Worm (Caenorhabditis elegans): ENCODE results near the gene ubh-4.
A peak's percentile ranks its signal among the peaks of the same experiment; 100 is the strongest.

ubh-4 gene

DNA sequence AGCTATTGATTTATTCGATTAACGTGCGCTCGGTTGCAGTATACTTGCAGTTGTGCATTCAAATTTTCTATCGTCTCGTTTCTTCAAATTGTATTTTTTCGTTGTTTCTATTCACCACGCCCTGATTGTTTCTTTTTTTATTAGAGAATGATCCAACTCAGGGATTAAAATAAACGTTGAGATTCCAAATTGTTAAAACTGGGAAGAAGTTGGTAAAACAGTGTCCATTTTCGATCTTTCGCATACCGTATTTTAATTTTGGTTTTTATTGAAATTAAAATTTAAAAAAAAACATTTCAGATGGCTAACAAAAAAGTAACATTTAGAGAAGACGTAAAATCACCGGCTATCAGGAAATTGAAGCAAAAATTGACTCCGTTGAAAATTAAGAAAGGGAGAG is 7.9 kb upstream of the ubh-4 start, which contains the start of gene apn-1:
Gene apn-1, plus strand, starts transcription at position 301 of the 400 bp plus-strand sequence.
- no peak for TF ChIP-seq nhr-25 (tag; optimal IDR thresholded peaks at IDR 0.05)
- TF ChIP-seq nhr-237 (tag; optimal IDR thresholded peaks at IDR 0.05) = no peak
- no peak for TF ChIP-seq nhr-77 (tag; optimal IDR thresholded peaks at IDR 0.05)
- no peak for TF ChIP-seq ceh-16 (tag; optimal IDR thresholded peaks at IDR 0.05)
- no peak for TF ChIP-seq nfya-1 (tag; optimal IDR thresholded peaks at IDR 0.05; ENCODE audit: insufficient read depth)
- TF ChIP-seq elt-3 (tag; optimal IDR thresholded peaks at IDR 0.05) = no peak
- TF ChIP-seq nhr-12 (tag; optimal IDR thresholded peaks at IDR 0.05) = no peak
- no peak for TF ChIP-seq nhr-43 (tag; optimal IDR thresholded peaks at IDR 0.05; ENCODE audit: poor library complexity, severe bottlenecking)
- no peak for TF ChIP-seq ceh-9 (tag; optimal IDR thresholded peaks at IDR 0.05)
- no peak for TF ChIP-seq sea-2 (GFP tag; optimal IDR thresholded peaks at IDR 0.05)
- no peak for TF ChIP-seq fkh-2 (tag; optimal IDR thresholded peaks at IDR 0.05)
- TF ChIP-seq hmg-11 (tag; optimal IDR thresholded peaks at IDR 0.05) = no peak
- TF ChIP-seq fkh-10 (GFP tag; optimal IDR thresholded peaks at IDR 0.05) = no peak
- no peak for TF ChIP-seq tbx-2 (tag; optimal IDR thresholded peaks at IDR 0.05)
- TF ChIP-seq mdl-1 (tag; optimal IDR thresholded peaks at IDR 0.05) = no peak
- TF ChIP-seq aly-2 (tag; optimal IDR thresholded peaks at IDR 0.05) = no peak
- no peak for TF ChIP-seq ZK546.5 (tag; optimal IDR thresholded peaks at IDR 0.05)
- no peak for TF ChIP-seq ceh-28 (tag; optimal IDR thresholded peaks at IDR 0.05)
- no peak for TF ChIP-seq pqm-1 (tag; optimal IDR thresholded peaks at IDR 0.05)
- no peak for TF ChIP-seq ceh-82 (tag; optimal IDR thresholded peaks at IDR 0.05)

DNA sequence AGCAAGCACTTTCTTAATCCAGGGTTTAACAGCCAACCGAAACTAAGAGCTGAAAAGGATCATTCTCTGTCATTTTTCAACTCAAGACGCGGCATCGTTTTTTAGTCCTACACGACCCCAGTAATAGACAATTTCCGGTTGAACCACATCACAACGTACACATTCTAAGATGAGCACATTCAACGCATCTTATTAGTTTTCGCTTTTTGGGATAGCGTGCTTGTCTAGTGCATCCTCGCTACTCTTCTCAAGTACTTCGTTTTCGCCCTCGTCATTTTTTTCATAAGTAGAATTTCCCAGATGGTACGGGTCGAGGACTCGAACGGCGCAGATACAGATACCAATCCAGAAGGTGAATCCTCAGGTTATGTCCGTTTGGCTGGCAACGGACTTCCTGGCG is 2.9 kb upstream of the ubh-4 start, which contains the start of gene T05H10.1:
Gene T05H10.1, plus strand, starts transcription at position 301 of the 400 bp plus-strand sequence.
- no peak for TF ChIP-seq lsy-12 (tag; optimal IDR thresholded peaks at IDR 0.05)
- peak; percentile 36 for TF ChIP-seq lin-39 (tag; optimal IDR thresholded peaks at IDR 0.05)

DNA sequence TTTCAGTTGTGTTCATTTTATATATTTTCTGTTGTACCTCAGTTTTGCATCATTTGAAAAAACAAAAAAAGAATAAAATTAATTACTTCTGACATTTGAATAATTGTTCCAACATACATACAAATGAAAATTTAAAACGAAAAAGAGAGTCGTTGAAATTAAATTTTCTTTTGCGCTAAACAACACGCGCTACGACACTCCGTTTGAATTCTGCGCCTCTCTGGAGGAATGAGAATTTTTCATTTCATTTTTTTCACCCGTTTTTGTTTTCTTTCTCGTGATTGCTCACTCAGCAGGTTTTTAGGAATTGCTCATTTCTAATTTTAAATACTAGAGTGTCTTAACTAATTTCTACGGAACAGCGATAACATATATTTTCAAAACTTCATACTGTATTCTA is 2.2 kb upstream of the ubh-4 start:
- no peak for TF ChIP-seq lsy-12 (tag; optimal IDR thresholded peaks at IDR 0.05)
- TF ChIP-seq egl-5 (tag; optimal IDR thresholded peaks at IDR 0.05) = peak; percentile 26
- no peak for TF ChIP-seq elt-2 (tag; optimal IDR thresholded peaks at IDR 0.05)
- no peak for TF ChIP-seq unc-39 (tag; optimal IDR thresholded peaks at IDR 0.05)
- TF ChIP-seq fkh-2 (tag; optimal IDR thresholded peaks at IDR 0.05) = no peak
- TF ChIP-seq elt-3 (tag; optimal IDR thresholded peaks at IDR 0.05) = no peak
- no peak for TF ChIP-seq nhr-28 (tag; optimal IDR thresholded peaks at IDR 0.05)
- TF ChIP-seq elt-1 (tag; optimal IDR thresholded peaks at IDR 0.05) = no peak
- no peak for TF ChIP-seq daf-12 (tag; optimal IDR thresholded peaks at IDR 0.05)
- TF ChIP-seq ZK546.5 (tag; optimal IDR thresholded peaks at IDR 0.05) = no peak
- TF ChIP-seq R02D3.7 (tag; optimal IDR thresholded peaks at IDR 0.05) = no peak
- peak; percentile 84 for TF ChIP-seq lin-15B (tag; optimal IDR thresholded peaks at IDR 0.05)
- no peak for TF ChIP-seq nhr-12 (tag; optimal IDR thresholded peaks at IDR 0.05)
- no peak for TF ChIP-seq nhr-76 (tag; optimal IDR thresholded peaks at IDR 0.05)
- TF ChIP-seq ceh-28 (tag; optimal IDR thresholded peaks at IDR 0.05) = no peak
- TF ChIP-seq tbx-2 (tag; optimal IDR thresholded peaks at IDR 0.05) = no peak
- no peak for TF ChIP-seq unc-62 (GFP tag; optimal IDR thresholded peaks at IDR 0.05)
- TF ChIP-seq nhr-23 (tag; optimal IDR thresholded peaks at IDR 0.05) = peak; percentile 28
- no peak for TF ChIP-seq nhr-77 (tag; optimal IDR thresholded peaks at IDR 0.05)
- TF ChIP-seq skn-1 (tag; optimal IDR thresholded peaks at IDR 0.05) = no peak
- peak; percentile 29 for TF ChIP-seq snpc-4 (tag; optimal IDR thresholded peaks at IDR 0.05)
- no peak for TF ChIP-seq mml-1 (tag; optimal IDR thresholded peaks at IDR 0.05)
- no peak for TF ChIP-seq hmg-11 (tag; optimal IDR thresholded peaks at IDR 0.05)
- TF ChIP-seq ceh-82 (tag; optimal IDR thresholded peaks at IDR 0.05) = no peak
- TF ChIP-seq fos-1 (tag; optimal IDR thresholded peaks at IDR 0.05) = no peak
- TF ChIP-seq ztf-11 (tag; optimal IDR thresholded peaks at IDR 0.05) = no peak
- no peak for TF ChIP-seq eor-1 (tag; optimal IDR thresholded peaks at IDR 0.05)
- no peak for TF ChIP-seq ceh-9 (tag; optimal IDR thresholded peaks at IDR 0.05)
- TF ChIP-seq nhr-67 (tag; optimal IDR thresholded peaks at IDR 0.05) = no peak
- no peak for TF ChIP-seq aly-2 (tag; optimal IDR thresholded peaks at IDR 0.05)
- TF ChIP-seq nhr-11 (tag; optimal IDR thresholded peaks at IDR 0.05) = no peak
- no peak for TF ChIP-seq pqm-1 (tag; optimal IDR thresholded peaks at IDR 0.05)
- TF ChIP-seq sea-2 (GFP tag; optimal IDR thresholded peaks at IDR 0.05) = no peak
- TF ChIP-seq zag-1 (tag; optimal IDR thresholded peaks at IDR 0.05) = no peak
- no peak for TF ChIP-seq ceh-16 (tag; optimal IDR thresholded peaks at IDR 0.05)
- no peak for TF ChIP-seq nhr-43 (tag; optimal IDR thresholded peaks at IDR 0.05; ENCODE audit: poor library complexity, severe bottlenecking)
- no peak for TF ChIP-seq nhr-237 (tag; optimal IDR thresholded peaks at IDR 0.05)
- TF ChIP-seq nhr-25 (tag; optimal IDR thresholded peaks at IDR 0.05) = no peak
- TF ChIP-seq nfya-1 (tag; optimal IDR thresholded peaks at IDR 0.05; ENCODE audit: insufficient read depth) = peak; percentile 53
- TF ChIP-seq fkh-10 (GFP tag; optimal IDR thresholded peaks at IDR 0.05) = no peak
- no peak for TF ChIP-seq lin-39 (tag; optimal IDR thresholded peaks at IDR 0.05)
- no peak for TF ChIP-seq ztf-4 (tag; optimal IDR thresholded peaks at IDR 0.05)
- TF ChIP-seq egl-27 (tag; optimal IDR thresholded peaks at IDR 0.05) = no peak
- peak; percentile 79 for TF ChIP-seq pha-4 (tag; optimal IDR thresholded peaks at IDR 0.05)
- TF ChIP-seq ama-1 (optimal IDR thresholded peaks at IDR 0.05) = no peak
- TF ChIP-seq jun-1 (tag; optimal IDR thresholded peaks at IDR 0.05) = no peak
- no peak for TF ChIP-seq mdl-1 (tag; optimal IDR thresholded peaks at IDR 0.05)
